Fruit fly (Drosophila melanogaster): ENCODE data around the gene heph.

DNA sequence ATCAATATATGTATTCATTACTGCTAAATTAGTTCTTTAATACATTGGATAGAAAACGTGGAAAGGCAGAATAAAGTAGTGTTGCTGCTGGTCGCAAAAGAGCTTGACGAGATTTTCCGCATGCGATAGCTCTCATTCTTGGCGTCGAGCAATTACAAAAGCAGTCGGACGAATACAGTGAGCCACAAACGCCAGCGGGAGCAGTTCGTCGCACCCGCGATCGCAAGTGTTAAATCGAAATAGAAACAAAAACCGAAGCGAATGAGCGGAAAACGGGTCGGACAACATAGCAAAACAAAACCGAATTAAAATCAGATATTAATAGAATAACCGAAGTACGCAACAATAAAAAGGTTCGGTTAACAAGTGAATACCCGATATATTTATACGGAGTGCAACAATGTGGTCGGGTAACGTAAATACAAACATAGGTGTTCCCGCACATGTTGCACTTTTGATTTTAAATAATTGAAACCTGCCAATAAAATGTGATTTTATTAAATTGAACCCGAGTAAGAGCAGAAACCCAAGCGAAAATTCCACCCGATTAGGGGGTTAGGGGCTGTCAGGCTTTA, 28.5 kb downstream of the heph start:
- TF ChIP-seq Mio (GFP tag; optimal IDR thresholded peaks at IDR 0.05) = no peak
- no peak for TF ChIP-seq Myc (optimal IDR thresholded peaks at IDR 0.05)
- TF ChIP-seq lola (GFP tag; optimal IDR thresholded peaks at IDR 0.05) = no peak
- TF ChIP-seq dsf (GFP tag; optimal IDR thresholded peaks at IDR 0.05; ENCODE audit: borderline replicate concordance) = no peak

Measured in whole organism, wandering third instar larva.